Worm (Caenorhabditis elegans) whole organism, L4/young adult: ENCODE measurements around the gene tag-234.

ENCODE experiments used
- W03F9.2 ChIP-seq: fragments of 150-350 bp; optimal IDR thresholded peaks from 2 replicates; lab custom pipeline; 2014; ENCODE audit warnings: missing biosample characterization, missing genetic modification characterization
- dao-5 ChIP-seq: sonication (generic microtip); optimal IDR thresholded peaks from 2 replicates; lab custom pipeline; 2016; ENCODE audit warnings: missing genotype, missing genetic modification characterization, moderate library complexity, missing compliant biosample characterization

ce11 chrII:5853261-5853660 lies 10.7 kb upstream of the tag-234 start:
- TF ChIP-seq dao-5 (tag; lab: Kevin White, UChicago) (no peak), W03F9.2 (no peak)
